Fruit fly (Drosophila melanogaster) whole organism, adult: Measurements from ENCODE around the gene yip7.

Source experiments
- CG11617 ChIP-seq: fragments of 200-800 bp; sonication (Bioruptor generic); optimal IDR thresholded peaks from 2 replicates; lab custom pipeline; 2017; ENCODE audit warnings: mild to moderate bottlenecking, missing biosample characterization, missing genetic modification reagents, missing genetic modification characterization
- CG12768 ChIP-seq: fragments of 200-800 bp; sonication (Bioruptor generic); optimal IDR thresholded peaks from 2 replicates; lab custom pipeline; 2017; ENCODE audit warnings: missing biosample characterization, missing genetic modification characterization, mild to moderate bottlenecking, moderate library complexity, missing genetic modification reagents
- CG14711 ChIP-seq: fragments of 200-800 bp; sonication (Bioruptor generic); optimal IDR thresholded peaks from 2 replicates; lab custom pipeline; 2018; ENCODE audit warnings: missing biosample characterization, mild to moderate bottlenecking, missing genetic modification characterization, moderate library complexity
- CG1620 ChIP-seq: fragments of 200-800 bp; sonication (Bioruptor generic); optimal IDR thresholded peaks from 2 replicates; lab custom pipeline; 2016; ENCODE audit warnings: missing biosample characterization, missing genetic modification characterization
- CG33017 ChIP-seq: fragments of 200-800 bp; sonication (Bioruptor generic); optimal IDR thresholded peaks from 2 replicates; lab custom pipeline; 2018; ENCODE audit warnings: missing biosample characterization, mild to moderate bottlenecking, missing genetic modification characterization, moderate library complexity
- CG5204 ChIP-seq: fragments of 200-800 bp; sonication (Bioruptor generic); optimal IDR thresholded peaks from 2 replicates; lab custom pipeline; 2016; ENCODE audit warnings: missing biosample characterization, missing genetic modification characterization
- CG7045 ChIP-seq: fragments of 200-800 bp; sonication (Bioruptor generic); optimal IDR thresholded peaks from 2 replicates; lab custom pipeline; 2017; ENCODE audit warnings: missing biosample characterization, mild to moderate bottlenecking, missing genetic modification characterization
- CG7101 ChIP-seq: fragments of 200-800 bp; sonication (Bioruptor generic); optimal IDR thresholded peaks from 2 replicates; lab custom pipeline; 2018; ENCODE audit warnings: missing biosample characterization, mild to moderate bottlenecking, missing genetic modification characterization, moderate library complexity
- Clk ChIP-seq: fragments of 200-800 bp; sonication (Bioruptor generic); optimal IDR thresholded peaks from 2 replicates; lab custom pipeline; 2017; ENCODE audit warnings: missing biosample characterization, missing genetic modification characterization
- Crg-1 ChIP-seq: fragments of 200-800 bp; sonication (Bioruptor generic); optimal IDR thresholded peaks from 2 replicates; lab custom pipeline; 2016; ENCODE audit warnings: missing biosample characterization, missing genetic modification characterization
- Hr96 ChIP-seq: fragments of 200-800 bp; sonication (Bioruptor generic); optimal IDR thresholded peaks from 2 replicates; lab custom pipeline; 2016; ENCODE audit warnings: missing biosample characterization, missing genetic modification characterization
- Mnt ChIP-seq: fragments of 200-800 bp; sonication (Bioruptor generic); optimal IDR thresholded peaks from 2 replicates; lab custom pipeline; 2016; ENCODE audit warnings: missing biosample characterization, mild to moderate bottlenecking, missing genetic modification characterization
- bab1 ChIP-seq: fragments of 200-800 bp; sonication (Bioruptor generic); optimal IDR thresholded peaks from 3 replicates; lab custom pipeline; 2019; ENCODE audit warnings: missing biosample characterization, mild to moderate bottlenecking, missing genetic modification characterization, moderate library complexity
- cic ChIP-seq: fragments of 200-800 bp; sonication (Bioruptor generic); optimal IDR thresholded peaks from 2 replicates; lab custom pipeline; 2017; ENCODE audit warnings: missing biosample characterization, mild to moderate bottlenecking, missing genetic modification characterization, moderate library complexity
- kay ChIP-seq: fragments of 200-800 bp; sonication (Bioruptor generic); peaks from one replicate; lab custom pipeline; 2016; ENCODE audit warnings: missing biosample characterization, missing genetic modification characterization, borderline replicate concordance
- ovo ChIP-seq: fragments of 200-800 bp; sonication (Bioruptor generic); optimal IDR thresholded peaks from 2 replicates; lab custom pipeline; 2016; ENCODE audit warnings: missing biosample characterization, missing genetic modification characterization
- tj ChIP-seq: fragments of 200-800 bp; sonication (Bioruptor generic); optimal IDR thresholded peaks from 3 replicates; lab custom pipeline; 2017; ENCODE audit warnings: missing biosample characterization, mild to moderate bottlenecking, missing genetic modification characterization, moderate library complexity
- toe ChIP-seq: fragments of 200-800 bp; sonication (Bioruptor generic); optimal IDR thresholded peaks from 2 replicates; lab custom pipeline; 2016; ENCODE audit warnings: missing biosample characterization, missing genetic modification characterization

The yip7 gene

dm6 chr3L:6038720-6039205 is 3.7 kb downstream of the yip7 start, which contains the start of gene Jon65Aiv:
Gene Jon65Aiv, plus strand, starts transcription at chr3L:6039155.
- TF ChIP-seq cic (GFP tag; lab: Kevin White, UChicago) (peak; percentile 15), CG5204 (GFP tag; lab: Kevin White, UChicago) (no peak), CG1620 (GFP tag; lab: Kevin White, UChicago) (no peak), bab1 (GFP tag; lab: Kevin White, UChicago) (no peak), CG12768 (GFP tag; lab: Kevin White, UChicago) (no peak), toe (no peak), Mnt (GFP tag; lab: Kevin White, UChicago) (no peak)

dm6 chr3L:6050230-6050807 is 15.3 kb downstream of the yip7 start, which contains the start of gene Jon65Aiii:
Gene Jon65Aiii, plus strand, starts transcription at chr3L:6050757.
- TF ChIP-seq CG5204 (GFP tag; lab: Kevin White, UChicago) (no peak), Hr96 (GFP tag; lab: Kevin White, UChicago) (no peak), cic (GFP tag; lab: Kevin White, UChicago) (peak; percentile 57)

dm6 chr3L:6052021-6052420 is 17.0 kb downstream of the yip7 start, which contains the start of gene Jon65Aii:
Gene Jon65Aii, plus strand, starts transcription at chr3L:6052321.
- TF ChIP-seq kay (GFP tag; lab: Kevin White, UChicago) (peak; percentile 8), CG1620 (GFP tag; lab: Kevin White, UChicago) (no peak), CG7045 (GFP tag; lab: Kevin White, UChicago) (no peak), tj (no peak), CG33017 (tag; lab: Kevin White, UChicago) (no peak)

DNA sequence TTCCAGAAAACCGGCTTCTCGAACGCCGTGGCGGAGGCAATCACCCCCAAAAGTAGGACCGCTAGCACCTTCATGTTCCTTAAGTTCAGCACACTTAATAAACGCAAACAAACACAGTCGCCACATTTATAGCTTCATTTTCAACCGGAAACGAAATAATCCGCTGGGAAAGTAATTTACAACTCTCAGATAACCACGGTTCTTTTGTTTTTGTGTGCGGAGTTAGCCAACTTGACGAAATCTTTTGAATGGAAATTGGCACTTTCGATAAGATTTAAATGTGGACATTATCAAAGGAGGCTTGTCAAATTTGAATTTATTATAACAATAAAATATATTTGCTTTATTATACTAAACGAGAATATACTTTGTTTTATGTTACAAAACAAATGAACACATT is 19.3 kb downstream of the yip7 start, which contains the start of gene Jon65Ai:
Gene Jon65Ai (minus strand): TSS at position 101 of the 400 bp plus-strand sequence.
- no peak for TF ChIP-seq ovo (GFP tag; lab: Kevin White, UChicago)

DNA sequence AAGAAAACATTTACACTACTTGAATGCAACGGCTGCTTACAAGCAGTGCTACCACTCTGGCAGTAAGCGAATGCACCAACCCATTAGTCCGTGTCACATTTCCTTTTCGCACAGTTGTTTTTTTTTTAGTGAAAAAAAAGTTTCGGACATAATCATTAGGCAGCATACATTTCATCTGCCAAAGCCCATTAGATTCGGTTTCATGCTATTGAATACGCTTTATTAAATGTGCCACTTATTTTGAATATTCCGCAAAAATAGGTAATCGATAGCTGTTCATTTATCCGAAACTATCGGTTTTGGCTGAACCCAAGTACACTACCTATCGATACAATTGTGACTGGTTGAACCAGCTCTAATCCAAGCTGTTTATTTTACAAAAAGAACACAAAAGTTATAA is 19.8 kb downstream of the yip7 start, which contains the start of gene tant:
Gene tant (plus strand): TSS at position 334 of the 400 bp plus-strand sequence.
- no peak for TF ChIP-seq toe
- TF ChIP-seq CG1620 (GFP tag; lab: Kevin White, UChicago) = no peak
- peak; percentile 3 for TF ChIP-seq ovo (GFP tag; lab: Kevin White, UChicago)
- no peak for TF ChIP-seq CG7045 (GFP tag; lab: Kevin White, UChicago)
- no peak for TF ChIP-seq CG7101 (tag; lab: Kevin White, UChicago)
- no peak for TF ChIP-seq Clk
- TF ChIP-seq CG12768 (GFP tag; lab: Kevin White, UChicago) = no peak
- TF ChIP-seq Hr96 (GFP tag; lab: Kevin White, UChicago) = peak; percentile 11
- peak; percentile 19 for TF ChIP-seq bab1 (GFP tag; lab: Kevin White, UChicago)
- TF ChIP-seq CG5204 (GFP tag; lab: Kevin White, UChicago) = no peak
- TF ChIP-seq Crg-1 = no peak
- TF ChIP-seq CG11617 (GFP tag; lab: Kevin White, UChicago) = no peak
- no peak for TF ChIP-seq CG14711
- no peak for TF ChIP-seq Mnt (GFP tag; lab: Kevin White, UChicago)
- no peak for TF ChIP-seq cic (GFP tag; lab: Kevin White, UChicago)

DNA sequence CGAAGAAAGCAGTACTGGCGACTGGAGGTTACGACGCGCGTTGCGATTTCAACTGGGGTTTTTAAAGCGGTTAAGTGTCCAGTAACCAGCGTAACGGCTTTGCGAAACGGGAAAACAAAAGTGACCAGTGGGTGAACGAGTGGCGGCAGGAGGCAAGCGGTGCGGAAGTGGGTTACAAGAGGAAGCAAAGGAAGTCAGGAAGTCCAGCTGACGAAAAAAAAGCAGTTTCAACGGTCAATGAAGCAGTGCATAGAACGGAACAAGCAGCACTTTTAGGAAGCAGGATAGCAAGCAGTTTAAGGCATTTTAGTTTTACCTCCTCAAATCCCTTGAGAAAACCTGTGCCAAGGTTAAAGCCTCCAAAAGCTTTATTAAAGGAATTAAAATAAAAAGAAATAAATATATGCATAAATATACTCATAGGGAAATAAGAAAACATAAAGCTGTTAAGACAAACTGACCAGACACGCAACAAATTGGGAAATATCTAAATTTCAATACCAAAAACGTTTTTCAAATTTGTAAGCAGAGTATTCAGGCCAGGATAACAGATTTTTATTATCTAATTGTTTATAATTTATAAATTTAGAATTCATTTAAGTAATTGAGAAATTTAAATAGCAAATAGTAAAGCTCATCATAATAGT is 24.2 kb downstream of the yip7 start, which contains the start of gene CG6592:
Gene CG6592 (plus strand): TSS at position 597 of the 647 bp plus-strand sequence.
- no peak for TF ChIP-seq toe
- no peak for TF ChIP-seq kay (GFP tag; lab: Kevin White, UChicago)

- TF ChIP-seq kay (GFP tag; lab: Kevin White, UChicago) = peak; percentile 76
- peak; percentile 82 for TF ChIP-seq cic (GFP tag; lab: Kevin White, UChicago)
- TF ChIP-seq CG1620 (GFP tag; lab: Kevin White, UChicago) = no peak
- no peak for TF ChIP-seq ovo (GFP tag; lab: Kevin White, UChicago)
- TF ChIP-seq Mnt (GFP tag; lab: Kevin White, UChicago) = no peak
- no peak for TF ChIP-seq toe
- peak; percentile 13 for TF ChIP-seq CG12768 (GFP tag; lab: Kevin White, UChicago)
- TF ChIP-seq CG5204 (GFP tag; lab: Kevin White, UChicago) = no peak
- TF ChIP-seq CG14711 = no peak
Observed at dm6 chr3L:6062860-6063607, 28.0 kb downstream of the yip7 start, which contains the start of gene CG10472. Gene CG10472, minus strand, starts transcription at chr3L:6062910.
